Worm (Caenorhabditis elegans): ENCODE results near the gene plk-3.

Gene plk-3

DNA sequence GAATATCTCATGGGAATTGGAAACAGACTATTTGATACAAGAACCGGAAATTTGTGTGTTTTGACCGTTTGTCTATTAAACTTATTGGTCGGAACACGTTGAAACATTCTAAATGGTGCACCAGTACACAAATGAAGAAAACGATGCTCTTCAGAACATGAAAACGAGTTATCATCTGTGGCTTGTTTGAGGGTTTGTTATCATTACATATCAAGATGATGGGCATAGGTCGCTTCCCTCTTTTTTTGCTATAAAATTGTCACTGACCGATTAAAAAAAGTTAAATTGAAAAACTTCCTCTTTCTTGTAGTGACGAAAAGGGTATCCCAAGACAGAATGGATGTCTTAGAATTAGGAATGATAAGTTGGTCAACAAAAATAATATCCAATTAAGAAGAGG lies 4.4 kb downstream of the plk-3 start:
- TF ChIP-seq ztf-29 (GFP tag; IDR thresholded peaks at IDR 0.05) (no peak), med-1 (GFP tag; optimal IDR thresholded peaks at IDR 0.05; ENCODE audit: insufficient read depth) (no peak), ref-1 (GFP tag; conservative IDR thresholded peaks at IDR 0.05) (no peak), cog-1 (tag; optimal IDR thresholded peaks at IDR 0.05) (no peak), klf-2 (GFP tag; conservative IDR thresholded peaks at IDR 0.05) (no peak), ztf-23 (GFP tag; IDR thresholded peaks at IDR 0.05) (no peak), flt-1 (GFP tag; IDR thresholded peaks at IDR 0.05) (no peak), tab-1 (GFP tag; IDR thresholded peaks at IDR 0.05) (no peak), T22C8.4 (GFP tag; IDR thresholded peaks at IDR 0.05) (no peak)

DNA sequence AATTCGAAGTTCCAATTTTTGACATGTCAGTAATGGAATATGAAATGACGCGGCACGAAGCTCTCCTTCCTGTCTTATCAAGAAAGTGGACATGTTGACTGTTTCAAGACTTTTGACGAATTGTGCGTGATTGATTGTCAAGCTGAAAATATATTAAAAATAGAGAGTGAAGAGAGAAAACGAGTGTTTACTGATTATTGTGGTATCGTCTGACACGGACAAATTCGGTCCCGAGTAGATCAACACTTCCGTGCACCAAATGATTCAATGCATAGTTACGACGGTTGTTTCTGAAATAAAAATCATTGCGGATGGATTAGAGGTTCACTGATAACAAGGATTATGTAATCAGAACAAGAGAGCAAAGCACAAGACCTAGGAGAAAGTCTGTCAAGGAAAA lies 5.8 kb downstream of the plk-3 start:
- TF ChIP-seq ztf-23 (GFP tag; IDR thresholded peaks at IDR 0.05) (no peak), cog-1 (tag; optimal IDR thresholded peaks at IDR 0.05) (no peak), klf-2 (GFP tag; conservative IDR thresholded peaks at IDR 0.05) (no peak), ztf-29 (GFP tag; IDR thresholded peaks at IDR 0.05) (no peak), ref-1 (GFP tag; conservative IDR thresholded peaks at IDR 0.05) (no peak), tab-1 (GFP tag; IDR thresholded peaks at IDR 0.05) (no peak), T22C8.4 (GFP tag; IDR thresholded peaks at IDR 0.05) (no peak), flt-1 (GFP tag; IDR thresholded peaks at IDR 0.05) (no peak)

DNA sequence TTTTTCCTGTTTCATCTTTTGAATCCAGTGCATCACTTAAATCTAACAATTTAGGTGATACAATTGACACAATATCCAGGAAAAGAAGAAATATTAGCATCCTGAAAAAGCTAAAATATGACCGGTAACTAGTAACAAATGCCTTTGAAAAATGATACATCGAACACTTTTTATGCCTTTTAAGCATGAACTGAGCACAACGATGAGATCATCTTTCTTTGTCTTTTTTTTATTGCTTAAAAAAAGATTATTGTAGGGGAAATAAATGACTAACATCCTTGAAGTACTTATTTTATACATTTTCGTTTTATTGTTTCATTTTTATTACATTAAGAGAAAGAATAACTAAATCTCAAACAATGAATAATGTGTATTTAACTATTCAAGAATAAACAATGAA lies 7.2 kb downstream of the plk-3 start, which contains the start of gene F13B6.3:
F13B6.3 (minus strand) TSS at position 101 of the 400 bp plus-strand sequence.
- TF ChIP-seq klf-2 (GFP tag; conservative IDR thresholded peaks at IDR 0.05) (no peak), ztf-23 (GFP tag; IDR thresholded peaks at IDR 0.05) (no peak), med-1 (GFP tag; optimal IDR thresholded peaks at IDR 0.05; ENCODE audit: insufficient read depth) (no peak), ref-1 (GFP tag; conservative IDR thresholded peaks at IDR 0.05) (no peak), tab-1 (GFP tag; IDR thresholded peaks at IDR 0.05) (no peak), T22C8.4 (GFP tag; IDR thresholded peaks at IDR 0.05) (no peak), flt-1 (GFP tag; IDR thresholded peaks at IDR 0.05) (no peak), cog-1 (tag; optimal IDR thresholded peaks at IDR 0.05) (no peak), ztf-29 (GFP tag; IDR thresholded peaks at IDR 0.05) (no peak)

ce11 chrIV:7460225-7460624 lies 12.8 kb downstream of the plk-3 start, which contains the start of gene F13B6.2:
TSS of gene F13B6.2 (minus strand) at chrIV:7460325.
- TF ChIP-seq ref-1 (GFP tag; conservative IDR thresholded peaks at IDR 0.05): no peak
- TF ChIP-seq flt-1 (GFP tag; IDR thresholded peaks at IDR 0.05): no peak
- no peak for TF ChIP-seq ztf-29 (GFP tag; IDR thresholded peaks at IDR 0.05)
- TF ChIP-seq T22C8.4 (GFP tag; IDR thresholded peaks at IDR 0.05): no peak
- TF ChIP-seq cog-1 (tag; optimal IDR thresholded peaks at IDR 0.05): no peak
- no peak for TF ChIP-seq klf-2 (GFP tag; conservative IDR thresholded peaks at IDR 0.05)
- TF ChIP-seq tab-1 (GFP tag; IDR thresholded peaks at IDR 0.05): no peak
- no peak for TF ChIP-seq med-1 (GFP tag; optimal IDR thresholded peaks at IDR 0.05; ENCODE audit: insufficient read depth)
- no peak for TF ChIP-seq ztf-23 (GFP tag; IDR thresholded peaks at IDR 0.05)

- TF ChIP-seq flt-1 (GFP tag; IDR thresholded peaks at IDR 0.05) (no peak), tab-1 (GFP tag; IDR thresholded peaks at IDR 0.05) (no peak), ztf-23 (GFP tag; IDR thresholded peaks at IDR 0.05) (no peak), med-1 (GFP tag; optimal IDR thresholded peaks at IDR 0.05; ENCODE audit: insufficient read depth) (no peak)
Observed at ce11 chrIV:7456225-7456624, 16.8 kb downstream of the plk-3 start, which contains the start of gene F13B6.1. TSS of gene F13B6.1 (plus strand) at chrIV:7456525.

ce11 chrIV:7454890-7455289 lies 18.1 kb downstream of the plk-3 start:
- TF ChIP-seq ztf-29 (GFP tag; IDR thresholded peaks at IDR 0.05) (peak; percentile 5; the same call in 1 of the 2 replicates), ztf-23 (GFP tag; IDR thresholded peaks at IDR 0.05) (no peak)

DNA sequence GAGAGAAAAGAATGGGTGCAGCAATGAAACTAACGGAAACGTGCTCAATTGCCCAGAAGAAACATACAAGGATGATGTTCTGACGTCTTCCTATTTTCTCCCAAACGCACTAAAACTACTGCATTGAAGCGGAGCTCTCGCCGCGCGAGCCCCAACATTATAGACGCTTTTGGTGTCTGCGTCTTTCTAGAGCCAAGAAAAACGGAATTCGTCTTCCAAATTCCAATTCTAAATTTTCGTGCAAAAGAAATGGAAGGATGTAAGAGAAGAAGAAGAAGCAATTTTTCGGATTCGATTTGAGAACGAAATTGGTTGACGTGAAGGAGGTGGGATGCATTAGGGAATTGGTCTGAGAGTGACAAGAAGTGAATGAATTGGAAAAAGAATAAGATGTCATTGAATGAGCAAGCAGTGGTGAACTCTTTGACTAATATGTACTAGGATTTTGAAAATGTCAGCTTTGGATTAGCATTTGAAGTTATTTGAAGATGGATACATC lies 19.3 kb downstream of the plk-3 start:
- TF ChIP-seq klf-2 (GFP tag; conservative IDR thresholded peaks at IDR 0.05) (no peak), med-1 (GFP tag; optimal IDR thresholded peaks at IDR 0.05; ENCODE audit: insufficient read depth) (no peak), ref-1 (GFP tag; conservative IDR thresholded peaks at IDR 0.05) (no peak), ztf-29 (GFP tag; IDR thresholded peaks at IDR 0.05) (no peak), ztf-23 (GFP tag; IDR thresholded peaks at IDR 0.05) (no peak), flt-1 (GFP tag; IDR thresholded peaks at IDR 0.05) (no peak), T22C8.4 (GFP tag; IDR thresholded peaks at IDR 0.05) (no peak), tab-1 (GFP tag; IDR thresholded peaks at IDR 0.05) (no peak), cog-1 (tag; optimal IDR thresholded peaks at IDR 0.05) (no peak)

ce11 chrIV:7451345-7451744 lies 21.7 kb downstream of the plk-3 start, which contains the start of gene tes-1:
TSS of gene tes-1 (minus strand) at chrIV:7451445.
- TF ChIP-seq klf-2 (GFP tag; conservative IDR thresholded peaks at IDR 0.05): no peak
- no peak for TF ChIP-seq tab-1 (GFP tag; IDR thresholded peaks at IDR 0.05)
- TF ChIP-seq med-1 (GFP tag; optimal IDR thresholded peaks at IDR 0.05; ENCODE audit: insufficient read depth): no peak
- TF ChIP-seq cog-1 (tag; optimal IDR thresholded peaks at IDR 0.05): no peak
- TF ChIP-seq ztf-29 (GFP tag; IDR thresholded peaks at IDR 0.05): no peak
- TF ChIP-seq ref-1 (GFP tag; conservative IDR thresholded peaks at IDR 0.05): no peak
- TF ChIP-seq ztf-23 (GFP tag; IDR thresholded peaks at IDR 0.05): no peak
- no peak for TF ChIP-seq T22C8.4 (GFP tag; IDR thresholded peaks at IDR 0.05)
- no peak for TF ChIP-seq flt-1 (GFP tag; IDR thresholded peaks at IDR 0.05)

ce11 chrIV:7447556-7447955 lies 25.5 kb downstream of the plk-3 start, which contains the start of gene B0496.2:
TSS of gene B0496.2 (plus strand) at chrIV:7447856.
- TF ChIP-seq T22C8.4 (GFP tag; IDR thresholded peaks at IDR 0.05): no peak
- no peak for TF ChIP-seq tab-1 (GFP tag; IDR thresholded peaks at IDR 0.05)
- TF ChIP-seq flt-1 (GFP tag; IDR thresholded peaks at IDR 0.05): no peak
- TF ChIP-seq klf-2 (GFP tag; conservative IDR thresholded peaks at IDR 0.05): no peak
- TF ChIP-seq ztf-29 (GFP tag; IDR thresholded peaks at IDR 0.05): no peak
- TF ChIP-seq med-1 (GFP tag; optimal IDR thresholded peaks at IDR 0.05; ENCODE audit: insufficient read depth): no peak
- TF ChIP-seq ztf-23 (GFP tag; IDR thresholded peaks at IDR 0.05): no peak
- TF ChIP-seq cog-1 (tag; optimal IDR thresholded peaks at IDR 0.05): no peak

DNA sequence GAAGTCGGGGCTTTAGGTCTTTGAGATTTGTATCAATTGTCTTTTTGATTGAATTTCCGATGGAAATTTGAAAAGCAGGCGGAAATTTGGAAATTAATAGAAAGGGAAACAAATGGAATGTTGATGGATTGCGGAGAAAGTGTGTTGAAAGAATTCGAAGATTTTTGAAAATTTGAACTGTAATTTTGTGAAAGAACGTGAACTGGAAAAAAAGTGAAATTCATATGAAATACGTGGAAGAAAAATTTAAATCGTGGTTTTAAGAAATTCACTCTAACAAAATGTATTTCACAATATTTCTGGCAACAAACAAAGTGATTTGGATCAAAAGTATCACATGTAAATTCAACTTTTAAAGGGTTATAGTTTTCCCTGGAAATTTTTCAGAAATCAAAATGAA lies 27.0 kb downstream of the plk-3 start, which contains the start of gene B0496.1:
B0496.1 (plus strand) TSS at position 301 of the 400 bp plus-strand sequence.
- TF ChIP-seq ztf-23 (GFP tag; IDR thresholded peaks at IDR 0.05) (no peak), ztf-29 (GFP tag; IDR thresholded peaks at IDR 0.05) (no peak), klf-2 (GFP tag; conservative IDR thresholded peaks at IDR 0.05) (no peak), cog-1 (tag; optimal IDR thresholded peaks at IDR 0.05) (no peak), ref-1 (GFP tag; conservative IDR thresholded peaks at IDR 0.05) (no peak), flt-1 (GFP tag; IDR thresholded peaks at IDR 0.05) (no peak)
